Worm (Caenorhabditis elegans): ENCODE measurements around the gene cec-4.

DNA sequence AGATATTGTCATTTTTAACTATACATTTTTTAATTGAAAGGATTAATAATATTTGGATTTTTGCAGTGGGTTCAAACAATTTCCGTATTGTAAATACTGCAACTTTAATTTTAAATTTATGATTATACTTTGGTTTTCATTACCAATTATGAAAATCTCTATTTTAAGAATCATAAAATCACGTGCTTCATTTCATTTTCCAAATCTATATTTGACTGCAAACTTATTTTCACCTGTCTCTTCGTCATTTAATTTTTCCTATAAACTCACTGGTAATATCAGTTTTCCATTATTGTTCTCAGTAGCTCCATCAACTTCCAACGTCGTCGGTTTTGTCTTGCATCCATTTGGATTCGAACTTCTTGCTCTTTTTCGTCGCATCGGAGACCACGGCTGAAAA, 43.2 kb upstream of the cec-4 start, which contains the start of gene R05G6.1:
- no peak for TF ChIP-seq unc-130 (GFP tag; optimal IDR thresholded peaks at IDR 0.05)
- no peak for TF ChIP-seq nhr-90 (tag; optimal IDR thresholded peaks at IDR 0.05)
- no peak for TF ChIP-seq ztf-3 (GFP tag; optimal IDR thresholded peaks at IDR 0.05)
- no peak for TF ChIP-seq Y53G8AR.9 (GFP tag; conservative IDR thresholded peaks at IDR 0.05)
